Fruit fly (Drosophila melanogaster) whole organism, embryonic: Measurements from ENCODE around the gene gro.

Experiments used
- Aef1 ChIP-seq: fragments of 200-800 bp; sonication (Bioruptor generic); IDR thresholded peaks from 3 replicates; pipeline ENCODE4 v1.3.6; 2022; ENCODE audit warnings: missing biosample characterization, missing genetic modification characterization
- Bdp1 ChIP-seq: fragments of 200-800 bp; sonication (Bioruptor generic); optimal IDR thresholded peaks from 3 replicates; lab custom pipeline; 2016; ENCODE audit warnings: missing biosample characterization, missing genetic modification characterization
- CG10209 ChIP-seq: fragments of 200-800 bp; sonication (Bioruptor generic); optimal IDR thresholded peaks from 3 replicates; lab custom pipeline; 2017; ENCODE audit warnings: missing biosample characterization, mild to moderate bottlenecking, missing genetic modification characterization, missing genetic modification reagents
- CG10565 ChIP-seq: fragments of 200-800 bp; sonication (Bioruptor generic); optimal IDR thresholded peaks from 3 replicates; lab custom pipeline; 2016; ENCODE audit warnings: missing biosample characterization, mild to moderate bottlenecking, missing genetic modification characterization
- CG10979 ChIP-seq: fragments of 200-800 bp; sonication (Bioruptor generic); optimal IDR thresholded peaks from 2 replicates; lab custom pipeline; 2018; ENCODE audit warnings: missing biosample characterization, mild to moderate bottlenecking, missing genetic modification characterization, moderate library complexity
- CG12155 ChIP-seq: fragments of 200-800 bp; sonication (Bioruptor generic); optimal IDR thresholded peaks from 3 replicates; lab custom pipeline; 2016; ENCODE audit warnings: missing biosample characterization, missing genetic modification characterization
- CG13296 ChIP-seq: fragments of 200-800 bp; sonication (Bioruptor generic); optimal IDR thresholded peaks from 3 replicates; lab custom pipeline; 2018; ENCODE audit warnings: missing biosample characterization, mild to moderate bottlenecking, missing genetic modification characterization
- CG14860 ChIP-seq: fragments of 200-800 bp; sonication (Bioruptor generic); IDR thresholded peaks from 3 replicates; pipeline ENCODE4 v1.3.6; 2022; ENCODE audit warnings: missing biosample characterization, missing genetic modification characterization; ENCODE audit not compliant: partially characterized antibody
- CG15601 ChIP-seq: fragments of 200-800 bp; sonication (Bioruptor generic); optimal IDR thresholded peaks from 3 replicates; lab custom pipeline; 2019; ENCODE audit warnings: missing biosample characterization, mild to moderate bottlenecking, missing genetic modification characterization, moderate library complexity
- CG15696 ChIP-seq: fragments of 200-800 bp; sonication (Bioruptor generic); optimal IDR thresholded peaks from 2 replicates; lab custom pipeline; 2019; ENCODE audit warnings: missing biosample characterization, mild to moderate bottlenecking, missing genetic modification characterization, moderate library complexity
- CG17328 ChIP-seq: fragments of 200-800 bp; sonication (Bioruptor generic); IDR thresholded peaks from 2 replicates; pipeline ENCODE4 v1.3.6; 2022; ENCODE audit warnings: missing biosample characterization, missing genetic modification characterization
- CG2116 ChIP-seq: fragments of 200-800 bp; sonication (Bioruptor generic); optimal IDR thresholded peaks from 3 replicates; lab custom pipeline; 2018; ENCODE audit warnings: missing biosample characterization, mild to moderate bottlenecking, missing genetic modification characterization
- CG32532 ChIP-seq: fragments of 200-800 bp; sonication (Bioruptor generic); IDR thresholded peaks from 2 replicates; pipeline ENCODE4 v1.3.6; 2022; ENCODE audit warnings: missing biosample characterization, missing genetic modification characterization
- CG3281 ChIP-seq: fragments of 200-800 bp; sonication (Bioruptor generic); optimal IDR thresholded peaks from 3 replicates; lab custom pipeline; 2017; ENCODE audit warnings: missing biosample characterization, mild to moderate bottlenecking, missing genetic modification characterization
- CG3847 ChIP-seq: fragments of 200-800 bp; sonication (Bioruptor generic); IDR thresholded peaks from 2 replicates; pipeline ENCODE4 v1.3.6; 2022; ENCODE audit warnings: missing biosample characterization, missing genetic modification characterization
- CG6654 ChIP-seq: fragments of 200-800 bp; sonication (Bioruptor generic); optimal IDR thresholded peaks from 2 replicates; lab custom pipeline; 2017; ENCODE audit warnings: missing biosample characterization, mild to moderate bottlenecking, missing genetic modification characterization
- CG6689 ChIP-seq: fragments of 200-800 bp; sonication (Bioruptor generic); IDR thresholded peaks from 2 replicates; pipeline ENCODE4 v1.3.6; 2022; ENCODE audit warnings: missing biosample characterization, missing genetic modification characterization
- CG7556 ChIP-seq: fragments of 200-800 bp; sonication (Bioruptor generic); optimal IDR thresholded peaks from 2 replicates; lab custom pipeline; 2017; ENCODE audit warnings: missing biosample characterization, mild to moderate bottlenecking, missing genetic modification characterization
- Chrac-16 ChIP-seq: fragments of 200-800 bp; sonication (Bioruptor generic); optimal IDR thresholded peaks from 3 replicates; lab custom pipeline; 2016; ENCODE audit warnings: missing biosample characterization, missing genetic modification characterization
- Deaf1 ChIP-seq: fragments of 200-800 bp; optimal IDR thresholded peaks from 3 replicates; lab custom pipeline; 2019; ENCODE audit warnings: missing biosample characterization, mild to moderate bottlenecking, missing genetic modification characterization, moderate library complexity
- E2f2 ChIP-seq: fragments of 200-800 bp; sonication (Bioruptor generic); IDR thresholded peaks from 2 replicates; pipeline ENCODE4 v1.3.6; 2022; ENCODE audit warnings: missing biosample characterization, missing genetic modification characterization
- Eip74EF ChIP-seq, 2 experiments: fragments of 200-800 bp in 1 of 2; fragments of >200 bp in 1 of 2; sonication (Bioruptor generic) in 1 of 2; optimal IDR thresholded peaks; 2 replicates each; lab custom pipeline; 2017 to 2019; ENCODE audit warnings: missing biosample characterization in 2 of 2, missing genetic modification characterization in 2 of 2, mild to moderate bottlenecking in 1 of 2, moderate library complexity in 1 of 2
- Hr51 ChIP-seq, 2 experiments: fragments of 200-800 bp; sonication (Bioruptor generic); optimal IDR thresholded peaks; 2 replicates in 1 of 2; 3 replicates in 1 of 2; lab custom pipeline; 2016 to 2018; ENCODE audit warnings: missing biosample characterization in 2 of 2, missing genetic modification characterization in 2 of 2, mild to moderate bottlenecking in 1 of 2, moderate library complexity in 1 of 2
- Lhr ChIP-seq: fragments of 200-800 bp; sonication (Bioruptor generic); optimal IDR thresholded peaks from 3 replicates; lab custom pipeline; 2017; ENCODE audit warnings: mild to moderate bottlenecking, missing biosample characterization, missing genetic modification reagents, missing genetic modification characterization
- Sox100B ChIP-seq: fragments of 200-800 bp; sonication (Bioruptor generic); optimal IDR thresholded peaks from 3 replicates; lab custom pipeline; 2018; ENCODE audit warnings: missing biosample characterization, mild to moderate bottlenecking, missing genetic modification characterization
- Sox102F ChIP-seq: fragments of 200-800 bp; sonication (Bioruptor generic); optimal IDR thresholded peaks from 2 replicates; lab custom pipeline; 2018; ENCODE audit warnings: missing biosample characterization, mild to moderate bottlenecking, missing genetic modification characterization, moderate library complexity
- Vsx1 ChIP-seq: fragments of 200-800 bp; sonication (Bioruptor generic); optimal IDR thresholded peaks from 2 replicates; lab custom pipeline; 2017; ENCODE audit warnings: missing biosample characterization, mild to moderate bottlenecking, missing genetic modification characterization, missing genetic modification reagents
- Xrp1 ChIP-seq: fragments of 200-800 bp; sonication (Bioruptor generic); IDR thresholded peaks from 2 replicates; pipeline ENCODE4 v1.3.6; 2022; ENCODE audit warnings: missing biosample characterization, missing genetic modification characterization
- ase ChIP-seq: fragments of 200-800 bp; sonication (Bioruptor generic); IDR thresholded peaks from 3 replicates; pipeline ENCODE4 v1.3.6; 2022; ENCODE audit warnings: missing biosample characterization, missing genetic modification characterization
- ato ChIP-seq: fragments of 200-800 bp; sonication (Bioruptor generic); IDR thresholded peaks from 2 replicates; pipeline ENCODE4 v1.3.6; 2022; ENCODE audit warnings: missing biosample characterization, missing genetic modification characterization; ENCODE audit not compliant: partially characterized antibody
- az2 ChIP-seq: fragments of 200-800 bp; sonication (Bioruptor generic); optimal IDR thresholded peaks from 3 replicates; lab custom pipeline; 2016; ENCODE audit warnings: missing biosample characterization, missing genetic modification characterization
- bcd ChIP-seq: fragments of 200-800 bp; sonication (Bioruptor generic); optimal IDR thresholded peaks from 2 replicates; lab custom pipeline; 2017; ENCODE audit warnings: missing biosample characterization, mild to moderate bottlenecking, missing genetic modification characterization
- corto ChIP-seq: fragments of 200-800 bp; sonication (Bioruptor generic); optimal IDR thresholded peaks from 2 replicates; lab custom pipeline; 2016; ENCODE audit warnings: missing biosample characterization, mild to moderate bottlenecking, missing genetic modification characterization, moderate library complexity
- danr ChIP-seq: fragments of 200-800 bp; sonication (Bioruptor generic); IDR thresholded peaks from 2 replicates; pipeline ENCODE4 v1.3.6; 2022; ENCODE audit warnings: missing biosample characterization, missing genetic modification characterization
- dmrt99B ChIP-seq: fragments of 200-800 bp; sonication (Bioruptor generic); optimal IDR thresholded peaks from 2 replicates; lab custom pipeline; 2018; ENCODE audit warnings: missing biosample characterization, mild to moderate bottlenecking, missing genetic modification characterization, moderate library complexity
- esg ChIP-seq: fragments of 200-800 bp; sonication (Bioruptor generic); conservative IDR thresholded peaks from 2 replicates; pipeline ENCODE4 v1.3.6; 2022; ENCODE audit warnings: missing biosample characterization, missing genetic modification characterization
- ewg ChIP-seq: fragments of 200-800 bp; sonication (Bioruptor generic); optimal IDR thresholded peaks from 3 replicates; lab custom pipeline; 2017; ENCODE audit warnings: mild to moderate bottlenecking, missing biosample characterization, missing genetic modification reagents, missing genetic modification characterization
- fd96Cb ChIP-seq: fragments of 200-800 bp; sonication (Bioruptor generic); optimal IDR thresholded peaks from 2 replicates; lab custom pipeline; 2018; ENCODE audit warnings: missing biosample characterization, mild to moderate bottlenecking, missing genetic modification characterization, moderate library complexity
- ind ChIP-seq: fragments of 200-800 bp; sonication (Bioruptor generic); optimal IDR thresholded peaks from 3 replicates; lab custom pipeline; 2016; ENCODE audit warnings: missing biosample characterization, missing genetic modification characterization
- lilli ChIP-seq: fragments of 200-800 bp; sonication (Bioruptor generic); optimal IDR thresholded peaks from 3 replicates; lab custom pipeline; 2016; ENCODE audit warnings: missing biosample characterization, missing genetic modification characterization
- lmd ChIP-seq: fragments of 200-800 bp; sonication (Bioruptor generic); IDR thresholded peaks from 2 replicates; pipeline ENCODE4 v1.3.6; 2022; ENCODE audit warnings: missing biosample characterization, missing genetic modification characterization
- sc ChIP-seq, 3 experiments: fragments of >200 bp in 2 of 3; fragments of 200-800 bp in 1 of 3; sonication (Bioruptor generic) in 1 of 3; optimal IDR thresholded peaks; 2 replicates in 2 of 3; 3 replicates in 1 of 3; lab custom pipeline; 2017; ENCODE audit warnings: mild to moderate bottlenecking in 1 of 3, missing biosample characterization in 1 of 3, missing genetic modification characterization in 1 of 3, missing genetic modification reagents in 1 of 3
- tap ChIP-seq: fragments of 200-800 bp; optimal IDR thresholded peaks from 3 replicates; lab custom pipeline; 2019; ENCODE audit warnings: missing biosample characterization, mild to moderate bottlenecking, missing genetic modification characterization, moderate library complexity
- tgo ChIP-seq: fragments of 200-800 bp; sonication (Bioruptor generic); IDR thresholded peaks from 3 replicates; pipeline ENCODE4 v1.3.6; 2022; ENCODE audit warnings: missing biosample characterization, missing genetic modification characterization
- twi ChIP-seq: fragments of 200-800 bp; optimal IDR thresholded peaks from 2 replicates; lab custom pipeline; 2019; ENCODE audit warnings: missing biosample characterization, mild to moderate bottlenecking, missing genetic modification characterization, moderate library complexity
- vvl ChIP-seq: fragments of 200-800 bp; sonication (Bioruptor generic); IDR thresholded peaks from 2 replicates; pipeline ENCODE4 v1.3.6; 2022; ENCODE audit warnings: missing biosample characterization, missing genetic modification characterization
- zen ChIP-seq: fragments of 200-800 bp; sonication (Bioruptor generic); optimal IDR thresholded peaks from 3 replicates; lab custom pipeline; 2018; ENCODE audit warnings: missing biosample characterization, mild to moderate bottlenecking, missing genetic modification characterization, moderate library complexity

The gro gene

dm6 chr3R:26098502-26099210 is 57.1 kb downstream of the gro start, which contains the start of gene dysf (continued):
- peak; percentile 35 for TF ChIP-seq tap
- TF ChIP-seq CG10979 (tag; lab: Kevin White, UChicago), result peak; percentile 89
- peak; percentile 85 for TF ChIP-seq Sox100B (GFP tag; lab: Kevin White, UChicago)
- peak; percentile 77 for TF ChIP-seq zen (tag; lab: Kevin White, UChicago)
- TF ChIP-seq Bdp1 (GFP tag; lab: Kevin White, UChicago), result no peak
- TF ChIP-seq Hr51 (GFP tag; optimal IDR thresholded peaks at IDR 0.05; lab: Kevin White, UChicago), result peak in 1 of 2 experiments; percentile 83
- peak; percentile 67 for TF ChIP-seq bcd
- TF ChIP-seq CG3847, result peak; percentile 46; the same call in 1 of the 2 replicates
- TF ChIP-seq CG3281 (GFP tag; lab: Kevin White, UChicago), result peak; percentile 52
- TF ChIP-seq ewg (GFP tag; lab: Kevin White, UChicago), result peak; percentile 3
- peak; percentile 68; the same call in 1 of the 2 replicates for TF ChIP-seq CG6689 (GFP tag; lab: Robert Waterston, UW)
- peak; percentile 28; the same call in 1 of the 3 replicates for TF ChIP-seq ase (GFP tag; lab: Robert Waterston, UW)
- peak; percentile 24; the same call in 1 of the 2 replicates for TF ChIP-seq E2f2
- TF ChIP-seq CG10209 (GFP tag; lab: Kevin White, UChicago), result peak; percentile 72
- TF ChIP-seq Vsx1 (GFP tag; lab: Kevin White, UChicago), result no peak
- peak; percentile 86 for TF ChIP-seq CG15696 (tag; lab: Kevin White, UChicago)
- TF ChIP-seq corto (GFP tag; lab: Kevin White, UChicago), result no peak
- peak; percentile 16 for TF ChIP-seq CG2116 (GFP tag; lab: Kevin White, UChicago)
- no peak for TF ChIP-seq Lhr (GFP tag; lab: Kevin White, UChicago)
- no peak for TF ChIP-seq CG14860 (GFP tag; lab: Robert Waterston, UW)
- TF ChIP-seq CG6654 (GFP tag; lab: Kevin White, UChicago), result peak; percentile 12
- TF ChIP-seq danr (GFP tag; lab: Robert Waterston, UW), result peak; percentile 40; the same call in 1 of the 2 replicates
- TF ChIP-seq ind (GFP tag; lab: Kevin White, UChicago), result peak; percentile 20
- peak; percentile 30 for TF ChIP-seq Chrac-16
- 0 out of 2 replicates have a peak, but pooled peaks have one; percentile 8 for TF ChIP-seq esg
- TF ChIP-seq Xrp1 (GFP tag; lab: Robert Waterston, UW), result peak; percentile 73
- peak; percentile 38 for TF ChIP-seq az2 (GFP tag; lab: Kevin White, UChicago)
- TF ChIP-seq ato (GFP tag; lab: Robert Waterston, UW), result no peak
- peak; percentile 54 for TF ChIP-seq tgo (GFP tag; lab: Robert Waterston, UW)
- no peak for TF ChIP-seq sc (optimal IDR thresholded peaks at IDR 0.05; lab: Kevin White, UChicago)
- peak; percentile 63 for TF ChIP-seq sc (GFP tag; optimal IDR thresholded peaks at IDR 0.05; lab: Kevin White, UChicago)
- peak; percentile 40; the same call in 1 of the 2 replicates for TF ChIP-seq CG17328 (GFP tag; lab: Robert Waterston, UW)
- TF ChIP-seq lmd, result peak; percentile 38
- TF ChIP-seq CG15601 (tag; lab: Kevin White, UChicago), result peak; percentile 68
- TF ChIP-seq CG7556 (GFP tag; lab: Kevin White, UChicago), result peak; percentile 80
- TF ChIP-seq CG32532 (GFP tag; lab: Robert Waterston, UW), result peak; percentile 56
- TF ChIP-seq Sox102F (GFP tag; lab: Kevin White, UChicago), result peak; percentile 61
- TF ChIP-seq vvl (GFP tag; lab: Robert Waterston, UW), result peak; percentile 48; the same call in 1 of the 2 replicates
- peak; percentile 73 for TF ChIP-seq twi (tag; lab: Kevin White, UChicago)
- TF ChIP-seq Deaf1 (tag; lab: Kevin White, UChicago), result peak; percentile 59
- peak; percentile 56 for TF ChIP-seq CG13296 (GFP tag; lab: Kevin White, UChicago)
- peak; percentile 26 for TF ChIP-seq CG12155 (GFP tag; lab: Kevin White, UChicago)
- peak; percentile 27; the same call in 1 of the 3 replicates for TF ChIP-seq Aef1
- peak in 1 of 2 experiments; percentile 45 for TF ChIP-seq Eip74EF (GFP tag; optimal IDR thresholded peaks at IDR 0.05; lab: Kevin White, UChicago)
- TF ChIP-seq CG10565, result no peak
- peak; percentile 76 for TF ChIP-seq fd96Cb (tag; lab: Kevin White, UChicago)
- peak; percentile 79 for TF ChIP-seq dmrt99B (tag; lab: Kevin White, UChicago)
- TF ChIP-seq lilli (GFP tag; lab: Kevin White, UChicago), result no peak
